Fruit fly (Drosophila melanogaster) Kc167 (cell line): ENCODE data around the gene Gr93c.

Experiments
- Myc ChIP-seq: fragments of >200 bp; optimal IDR thresholded peaks from 2 replicates; lab custom pipeline; 2017; ENCODE audit warnings: missing external identifiers
- h ChIP-seq: fragments of >200 bp; optimal IDR thresholded peaks from 3 replicates; lab custom pipeline; 2018; ENCODE audit warnings: missing external identifiers
- insv ChIP-seq: fragments of >200 bp; optimal IDR thresholded peaks from 3 replicates; lab custom pipeline; 2018; ENCODE audit warnings: missing external identifiers
- psq ChIP-seq: fragments of >200 bp; optimal IDR thresholded peaks from 2 replicates; lab custom pipeline; 2017; ENCODE audit warnings: missing external identifiers
- ttk ChIP-seq: sonication (Bioruptor generic); optimal IDR thresholded peaks from 2 replicates; lab custom pipeline; 2017; ENCODE audit warnings: missing external identifiers

dm6 chr3R:21867819-21868218, 22.8 kb upstream of the Gr93c start, which contains the start of the genes CG6569 and Cby:
- TF ChIP-seq Myc (lab: Kevin White, UChicago) (no peak), psq (lab: Kevin White, UChicago) (no peak), insv (no peak), h (lab: Kevin White, UChicago) (no peak), ttk (lab: Kevin White, UChicago) (no peak)
